Worm (Caenorhabditis elegans) whole organism, early embryonic: Measurements from ENCODE around the gene nth-1.

ENCODE experiments used
- F13C5.2 ChIP-seq: sonication (generic microtip); optimal IDR thresholded peaks from 2 replicates; lab custom pipeline; 2017; ENCODE audit warnings: mild to moderate bottlenecking, missing genetic modification characterization, inconsistent platforms, missing compliant biosample characterization
- ama-1 ChIP-seq: fragments of 150-350 bp; optimal IDR thresholded peaks from 2 replicates; lab custom pipeline; 2014

DNA sequence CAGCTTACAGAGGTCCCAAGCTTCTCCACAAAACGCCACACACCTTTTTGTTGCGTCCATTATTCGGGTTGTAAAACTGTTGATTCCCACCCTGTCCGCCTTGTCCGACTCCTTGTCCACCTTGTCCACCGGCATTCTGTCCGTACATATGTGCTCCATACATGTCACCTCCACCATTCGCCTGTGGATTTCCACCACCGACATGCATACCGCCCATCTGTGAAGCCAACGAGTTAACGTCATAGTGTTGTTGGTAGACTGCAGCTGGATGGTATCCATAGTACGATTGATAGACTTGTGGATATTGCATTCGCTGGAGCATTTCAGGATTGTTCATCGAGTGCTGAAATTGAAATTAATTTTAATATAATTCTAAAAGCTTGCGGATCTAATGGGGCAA lies 16.3 kb downstream of the nth-1 start:
- peak; percentile 11 for TF ChIP-seq ama-1 (lab: Kevin White, UChicago)
- TF ChIP-seq F13C5.2 (tag; lab: Kevin White, UChicago), result no peak
